Fruit fly (Drosophila melanogaster) whole organism, embryonic: ENCODE measurements around the gene Lip2.
A peak's percentile ranks its signal among the peaks of the same experiment; 100 is the strongest.

Experiments
- Adf1 ChIP-seq: fragments of 200-800 bp; sonication (Bioruptor generic); IDR thresholded peaks from 2 replicates; pipeline ENCODE4 v1.3.6; 2022; ENCODE audit warnings: missing biosample characterization, missing genetic modification characterization
- Bdp1 ChIP-seq: fragments of 200-800 bp; sonication (Bioruptor generic); optimal IDR thresholded peaks from 3 replicates; lab custom pipeline; 2016; ENCODE audit warnings: missing biosample characterization, missing genetic modification characterization
- C15 ChIP-seq: fragments of 200-800 bp; sonication (Bioruptor generic); IDR thresholded peaks from 3 replicates; pipeline ENCODE4 v1.3.6; 2022; ENCODE audit warnings: missing biosample characterization, missing genetic modification characterization
- CG11093 ChIP-seq: fragments of 200-800 bp; sonication (Bioruptor generic); IDR thresholded peaks from 3 replicates; pipeline ENCODE4 v1.3.6; 2022; ENCODE audit warnings: missing biosample characterization, missing genetic modification characterization
- CG12769 ChIP-seq: fragments of 200-800 bp; sonication (Bioruptor generic); optimal IDR thresholded peaks from 2 replicates; lab custom pipeline; 2019; ENCODE audit warnings: missing biosample characterization, mild to moderate bottlenecking, missing genetic modification characterization, moderate library complexity
- CG13624 ChIP-seq: fragments of 200-800 bp; sonication (Bioruptor generic); optimal IDR thresholded peaks from 2 replicates; lab custom pipeline; 2016; ENCODE audit warnings: missing biosample characterization, missing genetic modification characterization
- CG14014 ChIP-seq: fragments of 200-800 bp; sonication (Bioruptor generic); IDR thresholded peaks from 2 replicates; pipeline ENCODE4 v1.3.6; 2022; ENCODE audit warnings: missing biosample characterization, missing genetic modification characterization
- CG16813 ChIP-seq: fragments of 200-800 bp; sonication (Bioruptor generic); IDR thresholded peaks from 3 replicates; pipeline ENCODE4 v1.3.6; 2022; ENCODE audit warnings: missing biosample characterization, missing genetic modification characterization; ENCODE audit not compliant: partially characterized antibody
- CG17328 ChIP-seq: fragments of 200-800 bp; sonication (Bioruptor generic); IDR thresholded peaks from 2 replicates; pipeline ENCODE4 v1.3.6; 2022; ENCODE audit warnings: missing biosample characterization, missing genetic modification characterization
- CG18011 ChIP-seq: fragments of 200-800 bp; sonication (Bioruptor generic); optimal IDR thresholded peaks from 2 replicates; lab custom pipeline; 2017; ENCODE audit warnings: missing biosample characterization, missing genetic modification characterization, mild to moderate bottlenecking, moderate library complexity, missing genotype
- CG2120 ChIP-seq: fragments of 200-800 bp; sonication (Bioruptor generic); optimal IDR thresholded peaks from 3 replicates; lab custom pipeline; 2016; ENCODE audit warnings: missing biosample characterization, missing genetic modification characterization
- CG30403 ChIP-seq: fragments of 200-800 bp; sonication (Bioruptor generic); optimal IDR thresholded peaks from 3 replicates; lab custom pipeline; 2016; ENCODE audit warnings: missing biosample characterization, missing genetic modification characterization
- CG32532 ChIP-seq: fragments of 200-800 bp; sonication (Bioruptor generic); IDR thresholded peaks from 2 replicates; pipeline ENCODE4 v1.3.6; 2022; ENCODE audit warnings: missing biosample characterization, missing genetic modification characterization
- CG3281 ChIP-seq: fragments of 200-800 bp; sonication (Bioruptor generic); optimal IDR thresholded peaks from 3 replicates; lab custom pipeline; 2017; ENCODE audit warnings: missing biosample characterization, mild to moderate bottlenecking, missing genetic modification characterization
- CG3726 ChIP-seq: fragments of 200-800 bp; sonication (Bioruptor generic); IDR thresholded peaks from 3 replicates; pipeline ENCODE4, ENCODE4 v1.3.6; 2022; ENCODE audit warnings: missing biosample characterization, missing genetic modification characterization
- CG4424 ChIP-seq: fragments of 200-800 bp; sonication (Bioruptor generic); optimal IDR thresholded peaks from 3 replicates; lab custom pipeline; 2016; ENCODE audit warnings: missing biosample characterization, missing genetic modification characterization
- CG7963 ChIP-seq: fragments of 200-800 bp; sonication (Bioruptor generic); IDR thresholded peaks from 3 replicates; pipeline ENCODE4 v1.3.6; 2022; ENCODE audit warnings: missing biosample characterization, missing genetic modification characterization; ENCODE audit not compliant: partially characterized antibody
- CG8281 ChIP-seq: fragments of 200-800 bp; sonication (Bioruptor generic); optimal IDR thresholded peaks from 2 replicates; lab custom pipeline; 2018; ENCODE audit warnings: missing biosample characterization, mild to moderate bottlenecking, missing genetic modification characterization, moderate library complexity
- CG9932 ChIP-seq: fragments of 200-800 bp; sonication (Bioruptor generic); IDR thresholded peaks from 2 replicates; pipeline ENCODE4 v1.3.6; 2022; ENCODE audit warnings: missing biosample characterization, missing genetic modification characterization
- D19B ChIP-seq: fragments of 200-800 bp; sonication (Bioruptor generic); optimal IDR thresholded peaks from 2 replicates; lab custom pipeline; 2017; ENCODE audit warnings: missing biosample characterization, mild to moderate bottlenecking, missing genetic modification characterization
- Doc2 ChIP-seq: fragments of 200-800 bp; sonication (Bioruptor generic); IDR thresholded peaks from 2 replicates; pipeline ENCODE4 v1.3.6; 2022; ENCODE audit warnings: missing biosample characterization, missing genetic modification characterization
- HLH3B ChIP-seq: fragments of 200-800 bp; sonication (Bioruptor generic); IDR thresholded peaks from 2 replicates; pipeline ENCODE4 v1.3.6; 2022; ENCODE audit warnings: missing biosample characterization, missing genetic modification characterization
- Hand ChIP-seq: fragments of 200-800 bp; sonication (Bioruptor generic); optimal IDR thresholded peaks from 2 replicates; lab custom pipeline; 2017; ENCODE audit warnings: mild to moderate bottlenecking, missing biosample characterization, missing genetic modification reagents, missing genetic modification characterization
- Hsf ChIP-seq: fragments of 200-800 bp; sonication (Bioruptor generic); optimal IDR thresholded peaks from 3 replicates; lab custom pipeline; 2016; ENCODE audit warnings: missing biosample characterization, missing genetic modification characterization
- Meics ChIP-seq: fragments of 200-800 bp; sonication (Bioruptor generic); optimal IDR thresholded peaks from 2 replicates; lab custom pipeline; 2017; ENCODE audit warnings: missing biosample characterization, mild to moderate bottlenecking, missing genetic modification characterization
- NFAT ChIP-seq: fragments of 200-800 bp; sonication (Bioruptor generic); IDR thresholded peaks from 2 replicates; pipeline ENCODE4 v1.3.6; 2022; ENCODE audit warnings: missing biosample characterization, missing genetic modification characterization
- Poxn ChIP-seq: fragments of 200-800 bp; sonication (Bioruptor generic); IDR thresholded peaks from 2 replicates; pipeline ENCODE4 v1.3.6; 2022; ENCODE audit warnings: missing biosample characterization, missing genetic modification characterization
- Ptx1 ChIP-seq: fragments of 200-800 bp; sonication (Bioruptor generic); IDR thresholded peaks from 2 replicates; pipeline ENCODE4 v1.3.6; 2022; ENCODE audit warnings: missing biosample characterization, missing genetic modification characterization
- Scr ChIP-seq: fragments of 200-800 bp; sonication (Bioruptor generic); IDR thresholded peaks from 2 replicates; pipeline ENCODE4 v1.3.6; 2022; ENCODE audit warnings: missing biosample characterization, missing genetic modification characterization; ENCODE audit not compliant: partially characterized antibody
- Sox102F ChIP-seq: fragments of 200-800 bp; sonication (Bioruptor generic); optimal IDR thresholded peaks from 2 replicates; lab custom pipeline; 2018; ENCODE audit warnings: missing biosample characterization, mild to moderate bottlenecking, missing genetic modification characterization, moderate library complexity
- Usf ChIP-seq: fragments of 200-800 bp; sonication (Bioruptor generic); optimal IDR thresholded peaks from 2 replicates; lab custom pipeline; 2017; ENCODE audit warnings: missing genotype, missing biosample characterization, missing genetic modification characterization
- al ChIP-seq: fragments of 200-800 bp; sonication (Bioruptor generic); IDR thresholded peaks from 2 replicates; pipeline ENCODE4 v1.3.6; 2022; ENCODE audit warnings: missing biosample characterization, missing genetic modification characterization
- bcd ChIP-seq: fragments of 200-800 bp; sonication (Bioruptor generic); optimal IDR thresholded peaks from 2 replicates; lab custom pipeline; 2017; ENCODE audit warnings: missing biosample characterization, mild to moderate bottlenecking, missing genetic modification characterization
- chm ChIP-seq: fragments of 200-800 bp; sonication (Bioruptor generic); IDR thresholded peaks from 2 replicates; pipeline ENCODE4 v1.3.6; 2022; ENCODE audit warnings: missing biosample characterization, missing genetic modification characterization
- crc ChIP-seq: fragments of 200-800 bp; sonication (Bioruptor generic); optimal IDR thresholded peaks from 2 replicates; lab custom pipeline; 2016; ENCODE audit warnings: missing biosample characterization, missing genetic modification characterization
- dysf ChIP-seq: fragments of 200-800 bp; sonication (Bioruptor generic); IDR thresholded peaks from 3 replicates; pipeline ENCODE4 v1.3.6; 2022; ENCODE audit warnings: missing biosample characterization, missing genetic modification characterization
- fru ChIP-seq: fragments of >200 bp; optimal IDR thresholded peaks from 2 replicates; lab custom pipeline; 2017
- gem ChIP-seq: fragments of 200-800 bp; sonication (Bioruptor generic); optimal IDR thresholded peaks from 2 replicates; lab custom pipeline; 2019; ENCODE audit warnings: missing biosample characterization, mild to moderate bottlenecking, missing genetic modification characterization, moderate library complexity
- gro ChIP-seq: fragments of 200-800 bp; sonication (Bioruptor generic); optimal IDR thresholded peaks from 2 replicates; lab custom pipeline; 2016; ENCODE audit warnings: missing biosample characterization, missing genetic modification characterization
- gt ChIP-seq: fragments of 200-800 bp; sonication (Bioruptor generic); IDR thresholded peaks from 2 replicates; pipeline ENCODE4 v1.3.6; 2022; ENCODE audit warnings: missing biosample characterization, missing genetic modification characterization
- ham ChIP-seq: fragments of 200-800 bp; sonication (Bioruptor generic); IDR thresholded peaks from 2 replicates; pipeline ENCODE4 v1.3.6; 2022; ENCODE audit warnings: missing biosample characterization, missing genetic modification characterization
- jing ChIP-seq: fragments of 200-800 bp; sonication (Bioruptor generic); optimal IDR thresholded peaks from 2 replicates; lab custom pipeline; 2018; ENCODE audit warnings: missing biosample characterization, mild to moderate bottlenecking, missing genetic modification characterization
- lilli ChIP-seq: fragments of 200-800 bp; sonication (Bioruptor generic); optimal IDR thresholded peaks from 3 replicates; lab custom pipeline; 2016; ENCODE audit warnings: missing biosample characterization, missing genetic modification characterization
- lmd ChIP-seq: fragments of 200-800 bp; sonication (Bioruptor generic); IDR thresholded peaks from 2 replicates; pipeline ENCODE4 v1.3.6; 2022; ENCODE audit warnings: missing biosample characterization, missing genetic modification characterization
- lov ChIP-seq, 2 experiments: fragments of 200-800 bp in 1 of 2; fragments of >200 bp in 1 of 2; sonication (Bioruptor generic) in 1 of 2; IDR thresholded peaks in 1 of 2; optimal IDR thresholded peaks in 1 of 2; 2 replicates in 1 of 2; 3 replicates in 1 of 2; pipeline versions ENCODE4 v1.3.6 to Lab custom; 2017 to 2022; ENCODE audit warnings: missing biosample characterization in 1 of 2, missing genetic modification characterization in 1 of 2
- sd ChIP-seq: fragments of 200-800 bp; sonication (Bioruptor generic); optimal IDR thresholded peaks from 3 replicates; lab custom pipeline; 2018; ENCODE audit warnings: missing biosample characterization, mild to moderate bottlenecking, missing genetic modification characterization, moderate library complexity
- sens ChIP-seq: fragments of 200-800 bp; sonication (Bioruptor generic); peaks from one replicate; lab custom pipeline; 2016; ENCODE audit warnings: missing biosample characterization, missing genetic modification characterization
- slou ChIP-seq: fragments of 200-800 bp; sonication (Bioruptor generic); optimal IDR thresholded peaks from 3 replicates; lab custom pipeline; 2016; ENCODE audit warnings: missing biosample characterization, missing genetic modification characterization
- tio ChIP-seq: fragments of 200-800 bp; sonication (Bioruptor generic); optimal IDR thresholded peaks from 2 replicates; lab custom pipeline; 2017; ENCODE audit warnings: missing biosample characterization, missing genetic modification characterization, inconsistent platforms
- tll ChIP-seq, 2 experiments: fragments of 200-800 bp in 1 of 2; fragments of >200 bp in 1 of 2; sonication (Bioruptor generic) in 1 of 2; optimal IDR thresholded peaks; 2 replicates each; lab custom pipeline; 2017 to 2019; ENCODE audit warnings: missing biosample characterization in 2 of 2, missing genetic modification characterization in 2 of 2, mild to moderate bottlenecking in 1 of 2, moderate library complexity in 1 of 2
- vvl ChIP-seq: fragments of 200-800 bp; sonication (Bioruptor generic); IDR thresholded peaks from 2 replicates; pipeline ENCODE4 v1.3.6; 2022; ENCODE audit warnings: missing biosample characterization, missing genetic modification characterization
- zfh2 ChIP-seq: fragments of 200-800 bp; sonication (Bioruptor generic); optimal IDR thresholded peaks from 2 replicates; lab custom pipeline; 2016; ENCODE audit warnings: missing biosample characterization, missing genetic modification characterization

Lip2 gene

dm6 chr2L:10682912-10683311, 26.3 kb downstream of the Lip2 start (continued):
- TF ChIP-seq ham (GFP tag; lab: Robert Waterston, UW) (no peak), lmd (no peak; the same call in 1 of the 2 replicates), tio (GFP tag; lab: Kevin White, UChicago) (peak; percentile 18), HLH3B (GFP tag; lab: Robert Waterston, UW) (no peak), CG3726 (GFP tag; lab: Robert Waterston, UW) (no peak), fru (lab: Kevin White, UChicago) (no peak), CG9932 (GFP tag; lab: Robert Waterston, UW) (peak; percentile 72), CG8281 (no peak), sd (tag; lab: Kevin White, UChicago) (no peak), CG18011 (GFP tag; lab: Kevin White, UChicago) (no peak), D19B (peak; percentile 86), Scr (GFP tag; lab: Robert Waterston, UW) (no peak), crc (GFP tag; lab: Kevin White, UChicago) (no peak), slou (GFP tag; lab: Kevin White, UChicago) (no peak), Doc2 (GFP tag; lab: Robert Waterston, UW) (no peak), gt (no peak), C15 (no peak), Ptx1 (GFP tag; lab: Robert Waterston, UW) (no peak), CG11093 (no peak), lilli (peak; percentile 43), NFAT (0 out of 2 replicates have a peak, but pooled peaks have one; percentile 24), Meics (GFP tag; lab: Kevin White, UChicago) (peak; percentile 26), Usf (GFP tag; lab: Kevin White, UChicago) (peak; percentile 7), Bdp1 (GFP tag; lab: Kevin White, UChicago) (no peak), chm (GFP tag; lab: Robert Waterston, UW) (no peak), Poxn (GFP tag; lab: Robert Waterston, UW) (no peak), dysf (GFP tag; lab: Robert Waterston, UW) (peak; percentile 5; the same call in 1 of the 3 replicates), tll (GFP tag; optimal IDR thresholded peaks at IDR 0.05; lab: Kevin White, UChicago) (no peak), lov (optimal IDR thresholded peaks at IDR 0.05; lab: Kevin White, UChicago) (no peak), lov (GFP tag; IDR thresholded peaks at IDR 0.05; lab: Robert Waterston, UW) (no peak), CG14014 (GFP tag; lab: Robert Waterston, UW) (no peak), CG17328 (GFP tag; lab: Robert Waterston, UW) (no peak), CG7963 (GFP tag; lab: Robert Waterston, UW) (no peak), jing (no peak), CG30403 (peak; percentile 1), Adf1 (GFP tag; lab: Robert Waterston, UW) (no peak), CG32532 (GFP tag; lab: Robert Waterston, UW) (peak; percentile 61), CG4424 (GFP tag; lab: Kevin White, UChicago) (no peak), CG3281 (GFP tag; lab: Kevin White, UChicago) (peak; percentile 18), CG16813 (0 out of 3 replicates have a peak, but pooled peaks have one; percentile 14), CG2120 (GFP tag; lab: Kevin White, UChicago) (peak; percentile 56), gem (tag; lab: Kevin White, UChicago) (peak; percentile 42), CG12769 (peak; percentile 4), gro (GFP tag; lab: Kevin White, UChicago) (peak; percentile 22), sens (GFP tag; lab: Kevin White, UChicago) (peak; percentile 36), Hand (no peak), zfh2 (GFP tag; lab: Kevin White, UChicago) (peak; percentile 26), bcd (GFP tag; lab: Kevin White, UChicago) (peak; percentile 4), Sox102F (GFP tag; lab: Kevin White, UChicago) (no peak), Hsf (GFP tag; lab: Kevin White, UChicago) (peak; percentile 14), CG13624 (GFP tag; lab: Kevin White, UChicago) (no peak), al (GFP tag; lab: Robert Waterston, UW) (peak; percentile 5; the same call in 1 of the 2 replicates), vvl (GFP tag; lab: Robert Waterston, UW) (0 out of 2 replicates have a peak, but pooled peaks have one; percentile 15)
